Worm (Caenorhabditis elegans) whole organism, midembryonic: ENCODE results near the gene acr-14.

Experiments used
- cog-1 ChIP-seq: sonication (generic microtip); optimal IDR thresholded peaks from 2 replicates; lab custom pipeline; 2016; ENCODE audit warnings: missing genetic modification characterization, missing compliant biosample characterization
- flt-1 ChIP-seq: fragments of 200-800 bp; sonication (Bioruptor generic); IDR thresholded peaks from 2 replicates; pipeline ENCODE4 v1.3.6; 2022; ENCODE audit warnings: missing genetic modification characterization, missing compliant biosample characterization
- klf-2 ChIP-seq: fragments of 200-800 bp; sonication (Bioruptor generic); conservative IDR thresholded peaks from 2 replicates; pipeline ENCODE4 v1.3.6; 2022; ENCODE audit warnings: missing genetic modification reagents, missing genetic modification characterization, missing compliant biosample characterization
- ref-1 ChIP-seq: fragments of 200-800 bp; sonication (Bioruptor generic); conservative IDR thresholded peaks from 2 replicates; pipeline ENCODE4 v1.3.6; 2022; ENCODE audit warnings: missing genetic modification reagents, missing genetic modification characterization, missing compliant biosample characterization
- ztf-23 ChIP-seq: fragments of 200-800 bp; sonication (Bioruptor generic); IDR thresholded peaks from 2 replicates; pipeline ENCODE4 v1.3.6; 2022; ENCODE audit warnings: missing genetic modification reagents, missing genetic modification characterization, missing compliant biosample characterization
- ztf-29 ChIP-seq: fragments of 200-800 bp; sonication (Bioruptor generic); IDR thresholded peaks from 2 replicates; pipeline ENCODE4 v1.3.6; 2022; ENCODE audit warnings: missing genetic modification reagents, missing genetic modification characterization, missing compliant biosample characterization

DNA sequence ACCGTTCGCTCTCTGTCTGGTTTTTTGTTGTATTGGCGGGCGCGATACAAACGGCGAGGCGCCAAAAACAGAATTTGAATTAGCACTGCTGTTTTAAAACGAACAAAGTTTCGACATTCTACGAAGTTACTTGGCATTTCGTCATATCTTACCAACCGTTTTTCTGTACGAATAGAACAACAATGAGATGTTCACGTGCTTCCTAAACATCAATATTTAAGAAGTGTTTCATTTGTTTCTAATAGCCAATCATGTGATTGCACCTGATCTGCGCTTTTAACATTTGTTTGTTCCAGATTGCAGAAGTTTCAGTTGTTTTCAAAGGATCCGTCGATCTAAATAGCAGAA, 48.0 kb downstream of the acr-14 start:
- TF ChIP-seq ref-1 (GFP tag; lab: Robert Waterston, UW), result no peak
- TF ChIP-seq ztf-29, result no peak
- no peak for TF ChIP-seq cog-1 (tag; lab: Kevin White, UChicago)
- no peak for TF ChIP-seq flt-1
- no peak for TF ChIP-seq ztf-23 (GFP tag; lab: Robert Waterston, UW)
- TF ChIP-seq klf-2, result no peak
